Worm (Caenorhabditis elegans): ENCODE measurements around the gene madd-2.
A peak's percentile ranks its signal among the peaks of the same experiment; 100 is the strongest.
"Not testable (repeated sequence)": the region's sequence is repeated elsewhere in the genome, so short reads cannot be mapped to it uniquely, and the experiment has no call there.

- TF ChIP-seq aly-1 (tag; optimal IDR thresholded peaks at IDR 0.05), result peak; percentile 32
- TF ChIP-seq tbx-11 (GFP tag; IDR thresholded peaks at IDR 0.05); flt-1 (GFP tag; IDR thresholded peaks at IDR 0.05); ama-1 (optimal IDR thresholded peaks at IDR 0.05): not testable (repeated sequence)
- TF ChIP-seq scrt-1 (GFP tag; IDR thresholded peaks at IDR 0.05), result peak; percentile 23; the same call in 1 of the 2 replicates
These were observed 38.1 kb downstream of the madd-2 start for ce11 chrV:1197064-1197724.

Data from whole organism, early embryonic.